Worm (Caenorhabditis elegans): ENCODE data around the gene C55A1.11.

DNA sequence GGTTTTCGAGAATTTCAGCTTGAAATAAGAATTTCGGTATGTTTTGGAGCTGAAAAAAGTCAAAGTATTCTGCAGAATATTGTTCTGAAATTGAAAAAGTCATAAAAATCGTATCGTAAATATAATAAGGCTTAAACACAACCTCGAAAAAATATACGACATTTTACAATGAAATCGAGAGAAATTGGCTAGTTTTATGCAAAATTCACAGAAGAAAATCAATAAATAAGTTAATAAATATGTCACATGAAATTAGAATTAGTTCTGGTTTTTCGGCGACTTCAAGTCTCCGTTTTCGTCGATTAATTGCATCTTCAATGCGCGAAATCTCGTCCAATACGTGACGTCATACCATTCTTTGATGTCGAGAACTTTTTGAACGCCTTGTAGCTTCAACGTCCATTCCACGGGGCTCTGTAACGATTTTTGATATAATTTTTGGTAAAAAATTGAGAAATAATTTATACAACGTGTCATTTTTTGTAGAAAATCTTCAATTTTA, 48.2 kb upstream of the C55A1.11 start, which contains the start of gene atx-3:
- TF ChIP-seq fkh-10 (GFP tag; optimal IDR thresholded peaks at IDR 0.05): no peak
- TF ChIP-seq ttx-3 (tag; optimal IDR thresholded peaks at IDR 0.05): no peak
- TF ChIP-seq ama-1 (optimal IDR thresholded peaks at IDR 0.05): no peak
- TF ChIP-seq sox-2 (GFP tag; IDR thresholded peaks at IDR 0.05): no peak
- TF ChIP-seq fkh-6 (tag; optimal IDR thresholded peaks at IDR 0.05): no peak
- no peak for TF ChIP-seq elt-4 (tag; optimal IDR thresholded peaks at IDR 0.05)
- no peak for TF ChIP-seq rnt-1 (tag; optimal IDR thresholded peaks at IDR 0.05)
- TF ChIP-seq ceh-19 (GFP tag; optimal IDR thresholded peaks at IDR 0.05): no peak
- TF ChIP-seq C38D4.7 (GFP tag; optimal IDR thresholded peaks at IDR 0.05): no peak
- TF ChIP-seq nhr-11 (tag; optimal IDR thresholded peaks at IDR 0.05): no peak
- no peak for TF ChIP-seq ceh-22 (tag; optimal IDR thresholded peaks at IDR 0.05)

Measured in whole organism, late embryonic.